Worm (Caenorhabditis elegans) whole organism, L4 larva: Measurements from ENCODE around the gene R05G6.3.

Experiments
- D1046.2 ChIP-seq: fragments of 200-800 bp; sonication (Bioruptor generic); IDR thresholded peaks from 2 replicates; pipeline ENCODE4 v1.3.6; 2022; ENCODE audit warnings: missing genetic modification characterization, missing compliant biosample characterization
- F10B5.3 ChIP-seq: sonication (generic microtip); optimal IDR thresholded peaks from 2 replicates; lab custom pipeline; 2016; ENCODE audit warnings: mild to moderate bottlenecking, missing genetic modification characterization, missing compliant biosample characterization
- F44E2.7 ChIP-seq: fragments of 200-800 bp; sonication (Bioruptor generic); IDR thresholded peaks from 2 replicates; pipeline ENCODE4 v2.1.2; 2022; ENCODE audit warnings: missing genetic modification characterization, missing compliant biosample characterization
- F49E8.2 ChIP-seq: sonication (generic microtip); optimal IDR thresholded peaks from 2 replicates; lab custom pipeline; 2016; ENCODE audit warnings: missing compliant biosample characterization, mild to moderate bottlenecking, missing genetic modification characterization, borderline replicate concordance
- T26A8.4 ChIP-seq: fragments of 200-800 bp; sonication (Bioruptor generic); IDR thresholded peaks from 2 replicates; pipeline ENCODE4 v1.3.6; 2022; ENCODE audit warnings: missing genetic modification characterization, missing compliant biosample characterization
- ZK546.5 ChIP-seq, 2 experiments: sonication (generic microtip); optimal IDR thresholded peaks; 2 replicates each; lab custom pipeline; 2017; ENCODE audit warnings: missing biosample characterization in 2 of 2, missing genetic modification characterization in 2 of 2
- aha-1 ChIP-seq: fragments of 150-350 bp; peaks from one replicate; lab custom pipeline; 2014; ENCODE audit warnings: missing biosample characterization, missing genetic modification characterization
- aly-2 ChIP-seq: sonication (generic microtip); optimal IDR thresholded peaks from 2 replicates; lab custom pipeline; 2018; ENCODE audit warnings: missing biosample characterization, missing genetic modification characterization
- ama-1 ChIP-seq: fragments of 150-350 bp; optimal IDR thresholded peaks from 2 replicates; lab custom pipeline; 2014; ENCODE audit warnings: inconsistent platforms, mixed read lengths
- ceh-20 ChIP-seq: fragments of 200-800 bp; sonication (Bioruptor generic); IDR thresholded peaks from 2 replicates; pipeline ENCODE4 v1.3.6; 2022; ENCODE audit warnings: missing genetic modification reagents, missing genetic modification characterization, missing compliant biosample characterization
- ceh-32 ChIP-seq: sonication (generic microtip); optimal IDR thresholded peaks from 2 replicates; lab custom pipeline; 2016; ENCODE audit warnings: mild to moderate bottlenecking, missing genetic modification characterization, missing compliant biosample characterization; ENCODE audit not compliant: poor library complexity
- cey-2 ChIP-seq: sonication (generic microtip); optimal IDR thresholded peaks from 3 replicates; lab custom pipeline; 2017; ENCODE audit warnings: missing genetic modification characterization, mild to moderate bottlenecking, missing compliant biosample characterization, antibody characterized with exemption, borderline replicate concordance; ENCODE audit not compliant: insufficient read depth
- dve-1 ChIP-seq: sonication (generic microtip); optimal IDR thresholded peaks from 2 replicates; lab custom pipeline; 2017; ENCODE audit warnings: antibody characterized with exemption, mild to moderate bottlenecking, missing genetic modification characterization, missing compliant biosample characterization; ENCODE audit not compliant: insufficient read depth
- hif-1 ChIP-seq, 2 experiments: sonication (generic microtip); optimal IDR thresholded peaks; 2 replicates each; lab custom pipeline; 2016 to 2017; ENCODE audit warnings: missing compliant biosample characterization in 2 of 2, missing genetic modification characterization in 2 of 2, missing genetic modification reagents in 2 of 2, missing genotype in 2 of 2, mild to moderate bottlenecking in 1 of 2
- hlh-30 ChIP-seq: sonication (generic microtip); optimal IDR thresholded peaks from 2 replicates; lab custom pipeline; 2017; ENCODE audit warnings: antibody characterized with exemption, mild to moderate bottlenecking, missing genetic modification characterization, missing compliant biosample characterization; ENCODE audit not compliant: insufficient read depth
- lin-1 ChIP-seq: fragments of 200-800 bp; sonication (Bioruptor generic); IDR thresholded peaks from 2 replicates; pipeline ENCODE4 v1.3.6; 2022; ENCODE audit warnings: missing genetic modification reagents, missing genetic modification characterization, missing compliant biosample characterization
- lin-29 ChIP-seq: fragments of 200-800 bp; sonication (Bioruptor generic); IDR thresholded peaks from 2 replicates; pipeline ENCODE4 v1.3.6; 2022; ENCODE audit warnings: missing genetic modification reagents, missing genetic modification characterization, missing compliant biosample characterization
- lin-38 ChIP-seq: fragments of 200-800 bp; sonication (Bioruptor generic); IDR thresholded peaks from 2 replicates; pipeline ENCODE4 v1.3.6; 2022; ENCODE audit warnings: missing genetic modification reagents, missing genetic modification characterization, missing compliant biosample characterization
- mdl-1 ChIP-seq, 2 experiments: fragments of 150-350 bp in 1 of 2; sonication (generic microtip) in 1 of 2; optimal IDR thresholded peaks; 2 replicates each; lab custom pipeline; 2014 to 2017; ENCODE audit warnings: missing biosample characterization in 2 of 2, missing genetic modification characterization in 2 of 2
- mdt-29 ChIP-seq: fragments of 200-800 bp; sonication (Bioruptor generic); IDR thresholded peaks from 2 replicates; pipeline ENCODE4 v1.3.6; 2022; ENCODE audit warnings: missing genetic modification reagents, missing genetic modification characterization, missing compliant biosample characterization
- mes-2 ChIP-seq: sonication (generic microtip); optimal IDR thresholded peaks from 2 replicates; lab custom pipeline; 2016; ENCODE audit warnings: missing genotype, mild to moderate bottlenecking, missing genetic modification characterization, missing compliant biosample characterization; ENCODE audit not compliant: poor library complexity, severe bottlenecking
- mxl-2 ChIP-seq: fragments of 200-800 bp; sonication (Bioruptor generic); conservative IDR thresholded peaks from 2 replicates; pipeline ENCODE4 v1.3.6; 2022; ENCODE audit warnings: missing genetic modification reagents, missing genetic modification characterization, missing compliant biosample characterization
- nhr-237 ChIP-seq: sonication (generic microtip); optimal IDR thresholded peaks from 2 replicates; lab custom pipeline; 2017; ENCODE audit warnings: missing biosample characterization, missing genetic modification characterization
- nhr-25 ChIP-seq: sonication (generic microtip); optimal IDR thresholded peaks from 2 replicates; lab custom pipeline; 2017; ENCODE audit warnings: missing genetic modification characterization, mild to moderate bottlenecking, missing compliant biosample characterization, antibody characterized with exemption, moderate library complexity, borderline replicate concordance; ENCODE audit not compliant: insufficient read depth
- nhr-28 ChIP-seq: fragments of 150-350 bp; optimal IDR thresholded peaks from 2 replicates; lab custom pipeline; 2014; ENCODE audit warnings: missing biosample characterization, missing genetic modification characterization
- nhr-42 ChIP-seq: fragments of 200-800 bp; sonication (Bioruptor generic); IDR thresholded peaks from 2 replicates; pipeline ENCODE4 v1.3.6; 2022; ENCODE audit warnings: missing genetic modification characterization, missing compliant biosample characterization
- pqm-1 ChIP-seq: sonication (generic microtip); optimal IDR thresholded peaks from 2 replicates; lab custom pipeline; 2017; ENCODE audit warnings: missing biosample characterization, missing genetic modification characterization
- sdz-12 ChIP-seq: fragments of 200-800 bp; sonication (Bioruptor generic); optimal IDR thresholded peaks from 2 replicates; lab custom pipeline; 2018; ENCODE audit warnings: mild to moderate bottlenecking, missing genetic modification characterization, missing compliant biosample characterization
- tag-97 ChIP-seq: fragments of 200-800 bp; sonication (Bioruptor generic); IDR thresholded peaks from 2 replicates; pipeline ENCODE4 v1.3.6; 2022; ENCODE audit warnings: missing genetic modification characterization, missing compliant biosample characterization
- unc-39 ChIP-seq: sonication (generic microtip); optimal IDR thresholded peaks from 2 replicates; lab custom pipeline; 2017; ENCODE audit warnings: missing biosample characterization, missing genetic modification characterization
- unc-62 ChIP-seq, 3 experiments: fragments of 150-350 bp in 1 of 3; sonication (generic microtip); optimal IDR thresholded peaks in 2 of 3; peaks in 1 of 3; 1 replicate in 1 of 3; 2 replicates in 2 of 3; lab custom pipeline; 2014 to 2017; ENCODE audit warnings: missing biosample characterization in 3 of 3, missing genetic modification characterization in 3 of 3, missing genetic modification reagents in 3 of 3, missing genotype in 1 of 3
- zip-11 ChIP-seq: fragments of 200-800 bp; sonication (Bioruptor generic); IDR thresholded peaks from 2 replicates; pipeline ENCODE4 v1.3.6; 2022; ENCODE audit warnings: missing genetic modification characterization, missing compliant biosample characterization

The R05G6.3 gene

ce11 chrIV:7523744-7524143 is 7.4 kb downstream of the R05G6.3 start:
- TF ChIP-seq nhr-237 (no peak), unc-62 (GFP tag; optimal IDR thresholded peaks at IDR 0.05 in 1 of 2; lab: Kevin White, UChicago) (peak in 1 of 2 experiments; percentile 92), unc-62 (tag; optimal IDR thresholded peaks at IDR 0.05; lab: Kevin White, UChicago) (no peak)

- no peak for TF ChIP-seq ZK546.5 (tag; optimal IDR thresholded peaks at IDR 0.05; lab: Kevin White, UChicago)
- TF ChIP-seq sdz-12, result no peak
- peak; percentile 34 for TF ChIP-seq nhr-28 (tag; lab: Kevin White, UChicago)
- TF ChIP-seq lin-29 (GFP tag; lab: Robert Waterston, UW), result no peak
- TF ChIP-seq unc-62 (GFP tag; optimal IDR thresholded peaks at IDR 0.05 in 1 of 2; lab: Kevin White, UChicago), result peak in 1 of 2 experiments; percentile 90
- no peak for TF ChIP-seq unc-62 (tag; optimal IDR thresholded peaks at IDR 0.05; lab: Kevin White, UChicago)
- TF ChIP-seq nhr-25 (tag; lab: Kevin White, UChicago), result no peak
- peak in 1 of 2 experiments; percentile 34 for TF ChIP-seq mdl-1 (tag; optimal IDR thresholded peaks at IDR 0.05; lab: Kevin White, UChicago)
- no peak for TF ChIP-seq hif-1 (tag; optimal IDR thresholded peaks at IDR 0.05; lab: Kevin White, UChicago)
- no peak for TF ChIP-seq unc-39 (tag; lab: Kevin White, UChicago)
- peak; percentile 30 for TF ChIP-seq cey-2 (tag; lab: Kevin White, UChicago)
- TF ChIP-seq dve-1 (tag; lab: Kevin White, UChicago), result no peak
- no peak for TF ChIP-seq ama-1 (lab: Kevin White, UChicago)
- TF ChIP-seq mes-2 (tag; lab: Kevin White, UChicago), result no peak
- TF ChIP-seq nhr-42, result no peak
- no peak for TF ChIP-seq lin-38 (GFP tag; lab: Robert Waterston, UW)
- TF ChIP-seq pqm-1 (tag; lab: Kevin White, UChicago), result no peak
- no peak for TF ChIP-seq ceh-20 (GFP tag; lab: Robert Waterston, UW)
- peak; percentile 92 for TF ChIP-seq aha-1 (tag; lab: Kevin White, UChicago)
- peak; percentile 33 for TF ChIP-seq hlh-30
- TF ChIP-seq F10B5.3, result no peak
- TF ChIP-seq zip-11 (GFP tag; lab: Robert Waterston, UW), result no peak
- no peak for TF ChIP-seq F44E2.7
Measured at ce11 chrIV:7530226-7531070, 14.1 kb downstream of the R05G6.3 start.

ce11 chrIV:7532360-7532759 is 16.0 kb downstream of the R05G6.3 start, which contains the start of gene R05G6.1:
R05G6.1 (plus strand) TSS chrIV:7532660.
- TF ChIP-seq mes-2 (tag; lab: Kevin White, UChicago) (no peak), F49E8.2 (tag; lab: Kevin White, UChicago) (no peak), mdt-29 (GFP tag; lab: Robert Waterston, UW) (no peak), mxl-2 (GFP tag; lab: Robert Waterston, UW) (no peak), F10B5.3 (no peak), tag-97 (no peak), T26A8.4 (GFP tag; lab: Robert Waterston, UW) (no peak), D1046.2 (GFP tag; lab: Robert Waterston, UW) (no peak), lin-1 (no peak), ceh-32 (tag; lab: Kevin White, UChicago) (no peak), aly-2 (no peak), pqm-1 (tag; lab: Kevin White, UChicago) (no peak), sdz-12 (no peak)
- TF ChIP-seq, all 104 proteins: peak for 0
